Worm (Caenorhabditis elegans) whole organism, L4 larva: ENCODE data around the gene T16G1.2.
A peak's percentile ranks its signal among the peaks of the same experiment; 100 is the strongest.

ENCODE experiments used
- ZK337.2 ChIP-seq: fragments of 200-800 bp; sonication (Bioruptor generic); IDR thresholded peaks from 2 replicates; pipeline ENCODE4 v1.3.6; 2022; ENCODE audit warnings: missing genetic modification reagents, missing genetic modification characterization, missing compliant biosample characterization
- daf-19 ChIP-seq: fragments of 200-800 bp; sonication (Bioruptor generic); conservative IDR thresholded peaks from 2 replicates; pipeline ENCODE4 v1.3.6; 2022; ENCODE audit warnings: missing genetic modification characterization, missing compliant biosample characterization
- dmd-9 ChIP-seq: fragments of 200-800 bp; sonication (Bioruptor generic); IDR thresholded peaks from 2 replicates; pipeline ENCODE4 v1.3.6; 2022; ENCODE audit warnings: missing genetic modification reagents, missing genetic modification characterization, missing compliant biosample characterization
- fkh-10 ChIP-seq: fragments of 150-350 bp; optimal IDR thresholded peaks from 2 replicates; lab custom pipeline; 2014; ENCODE audit warnings: missing biosample characterization, missing genetic modification reagents, missing genetic modification characterization
- lim-7 ChIP-seq: fragments of 200-800 bp; sonication (Bioruptor generic); IDR thresholded peaks from 2 replicates; pipeline ENCODE4 v1.3.6; 2022; ENCODE audit warnings: missing genetic modification characterization, missing compliant biosample characterization
- lin-15B ChIP-seq: fragments of 150-350 bp; sonication (generic microtip); optimal IDR thresholded peaks from 3 replicates; lab custom pipeline; 2014; ENCODE audit warnings: missing biosample characterization, missing genetic modification characterization
- lsy-2 ChIP-seq, 2 experiments: fragments of 150-350 bp in 1 of 2; sonication (generic microtip) in 1 of 2; optimal IDR thresholded peaks; 2 replicates each; lab custom pipeline; 2014 to 2017; ENCODE audit warnings: missing biosample characterization in 2 of 2, missing genetic modification characterization in 2 of 2
- nhr-237 ChIP-seq: sonication (generic microtip); optimal IDR thresholded peaks from 2 replicates; lab custom pipeline; 2017; ENCODE audit warnings: missing biosample characterization, missing genetic modification characterization
- nhr-77 ChIP-seq: fragments of 150-350 bp; optimal IDR thresholded peaks from 2 replicates; lab custom pipeline; 2014; ENCODE audit warnings: missing biosample characterization, missing genetic modification characterization
- snpc-4 ChIP-seq: fragments of 150-350 bp; optimal IDR thresholded peaks from 2 replicates; lab custom pipeline; 2014; ENCODE audit warnings: missing biosample characterization, missing genetic modification characterization
- unc-62 ChIP-seq, 3 experiments: fragments of 150-350 bp in 1 of 3; sonication (generic microtip); optimal IDR thresholded peaks in 2 of 3; peaks in 1 of 3; 1 replicate in 1 of 3; 2 replicates in 2 of 3; lab custom pipeline; 2014 to 2017; ENCODE audit warnings: missing biosample characterization in 3 of 3, missing genetic modification characterization in 3 of 3, missing genetic modification reagents in 3 of 3, missing genotype in 1 of 3
- vab-7 ChIP-seq: fragments of 200-800 bp; sonication (Bioruptor generic); IDR thresholded peaks from 2 replicates; pipeline ENCODE4 v1.3.6; 2022; ENCODE audit warnings: missing genetic modification reagents, missing genetic modification characterization, missing compliant biosample characterization

DNA sequence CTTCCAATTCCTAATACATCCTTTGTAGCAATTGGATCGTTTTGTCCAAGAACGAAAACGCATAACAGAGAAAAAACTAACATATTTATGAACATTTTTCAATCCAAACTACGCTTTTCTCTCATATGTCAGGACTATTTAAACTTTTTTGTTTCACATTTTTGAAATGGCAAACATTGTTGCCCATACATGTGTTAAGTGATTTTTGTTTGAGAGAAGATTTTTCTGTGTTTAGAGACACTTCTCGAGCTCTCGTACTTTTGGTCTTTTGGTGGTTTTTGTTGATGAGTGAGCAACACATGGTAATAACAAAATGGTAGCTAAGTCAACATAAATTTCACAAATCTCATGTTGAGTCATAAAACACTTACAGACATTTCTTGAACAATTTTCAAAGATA, 24.2 kb upstream of the T16G1.2 start, which contains the start of gene ttr-28:
- TF ChIP-seq nhr-77 (tag; lab: Kevin White, UChicago) (no peak), ZK337.2 (GFP tag; lab: Robert Waterston, UW) (no peak), fkh-10 (no peak), daf-19 (no peak), unc-62 (GFP tag; optimal IDR thresholded peaks at IDR 0.05 in 1 of 2; lab: Kevin White, UChicago) (peak in 1 of 2 experiments; percentile 79), unc-62 (tag; optimal IDR thresholded peaks at IDR 0.05; lab: Kevin White, UChicago) (no peak), vab-7 (GFP tag; lab: Robert Waterston, UW) (no peak), dmd-9 (GFP tag; lab: Robert Waterston, UW) (no peak), lsy-2 (tag; optimal IDR thresholded peaks at IDR 0.05; lab: Kevin White, UChicago) (no peak), nhr-237 (tag; lab: Kevin White, UChicago) (no peak), snpc-4 (no peak), lim-7 (no peak), lin-15B (tag; lab: Kevin White, UChicago) (no peak)
